Worm (Caenorhabditis elegans) whole organism, L4 larva: ENCODE results near the gene K07F5.16.
A peak's percentile ranks its signal among the peaks of the same experiment; 100 is the strongest.

Source experiments
- T26A8.4 ChIP-seq: fragments of 200-800 bp; sonication (Bioruptor generic); IDR thresholded peaks from 2 replicates; pipeline ENCODE4 v1.3.6; 2022; ENCODE audit warnings: missing genetic modification characterization, missing compliant biosample characterization
- Y5F2A.4 ChIP-seq: fragments of 200-800 bp; sonication (Bioruptor generic); optimal IDR thresholded peaks from 2 replicates; lab custom pipeline; 2018; ENCODE audit warnings: mild to moderate bottlenecking, missing genetic modification characterization, missing compliant biosample characterization
- arid-1 ChIP-seq: fragments of 200-800 bp; sonication (Bioruptor generic); conservative IDR thresholded peaks from 2 replicates; pipeline ENCODE4 v1.3.6; 2022; ENCODE audit warnings: missing genetic modification reagents, missing genetic modification characterization, missing compliant biosample characterization
- ceh-44 ChIP-seq: fragments of 200-800 bp; sonication (Bioruptor generic); IDR thresholded peaks from 2 replicates; pipeline ENCODE4 v1.3.6; 2022; ENCODE audit warnings: missing genetic modification reagents, missing genetic modification characterization, missing compliant biosample characterization
- ces-1 ChIP-seq: fragments of 150-350 bp; sonication (generic microtip); optimal IDR thresholded peaks from 4 replicates; lab custom pipeline; 2014; ENCODE audit warnings: missing biosample characterization, missing genetic modification reagents, missing genetic modification characterization
- ctbp-1 ChIP-seq: fragments of 200-800 bp; sonication (Bioruptor generic); IDR thresholded peaks from 2 replicates; pipeline ENCODE4 v1.3.6; 2022; ENCODE audit warnings: missing genetic modification reagents, missing genetic modification characterization, missing compliant biosample characterization
- daf-16 ChIP-seq, 3 experiments: sonication (generic microtip); optimal IDR thresholded peaks; 2 replicates each; lab custom pipeline; 2016 to 2017; ENCODE audit warnings: missing genetic modification characterization in 3 of 3, missing genetic modification reagents in 3 of 3, mild to moderate bottlenecking in 2 of 3, missing compliant biosample characterization in 2 of 3, missing biosample characterization in 1 of 3, moderate library complexity in 1 of 3
- gei-8 ChIP-seq: fragments of 200-800 bp; sonication (Bioruptor generic); optimal IDR thresholded peaks from 2 replicates; lab custom pipeline; 2018; ENCODE audit warnings: mild to moderate bottlenecking, missing genetic modification characterization, missing compliant biosample characterization
- hif-1 ChIP-seq, 2 experiments: sonication (generic microtip); optimal IDR thresholded peaks; 2 replicates each; lab custom pipeline; 2016 to 2017; ENCODE audit warnings: missing compliant biosample characterization in 2 of 2, missing genetic modification characterization in 2 of 2, missing genetic modification reagents in 2 of 2, missing genotype in 2 of 2, mild to moderate bottlenecking in 1 of 2
- lsy-2 ChIP-seq, 2 experiments: fragments of 150-350 bp in 1 of 2; sonication (generic microtip) in 1 of 2; optimal IDR thresholded peaks; 2 replicates each; lab custom pipeline; 2014 to 2017; ENCODE audit warnings: missing biosample characterization in 2 of 2, missing genetic modification characterization in 2 of 2
- mdl-1 ChIP-seq, 2 experiments: fragments of 150-350 bp in 1 of 2; sonication (generic microtip) in 1 of 2; optimal IDR thresholded peaks; 2 replicates each; lab custom pipeline; 2014 to 2017; ENCODE audit warnings: missing biosample characterization in 2 of 2, missing genetic modification characterization in 2 of 2
- mes-2 ChIP-seq: sonication (generic microtip); optimal IDR thresholded peaks from 2 replicates; lab custom pipeline; 2016; ENCODE audit warnings: missing genotype, mild to moderate bottlenecking, missing genetic modification characterization, missing compliant biosample characterization; ENCODE audit not compliant: poor library complexity, severe bottlenecking
- nhr-102 ChIP-seq: sonication (generic microtip); optimal IDR thresholded peaks from 2 replicates; lab custom pipeline; 2016; ENCODE audit warnings: mild to moderate bottlenecking, missing genetic modification characterization, moderate library complexity, missing compliant biosample characterization
- nhr-48 ChIP-seq: sonication (generic microtip); optimal IDR thresholded peaks from 2 replicates; lab custom pipeline; 2016; ENCODE audit warnings: mild to moderate bottlenecking, missing genetic modification characterization, missing compliant biosample characterization
- nhr-6 ChIP-seq: fragments of 150-350 bp; optimal IDR thresholded peaks from 2 replicates; lab custom pipeline; 2014; ENCODE audit warnings: missing biosample characterization, missing genetic modification characterization
- spr-1 ChIP-seq: sonication (generic microtip); optimal IDR thresholded peaks from 2 replicates; lab custom pipeline; 2016; ENCODE audit warnings: mild to moderate bottlenecking, missing genetic modification characterization, missing compliant biosample characterization

The K07F5.16 gene

ce11 chrIV:9913064-9913463 is 49.1 kb downstream of the K07F5.16 start (continued):
- TF ChIP-seq T26A8.4 (0 out of 2 replicates have a peak, but pooled peaks have one; percentile 35), ctbp-1 (no peak), daf-16 (GFP tag; optimal IDR thresholded peaks at IDR 0.05; lab: Kevin White, UChicago) (no peak), daf-16 (tag; optimal IDR thresholded peaks at IDR 0.05; lab: Kevin White, UChicago) (no peak), nhr-102 (tag; lab: Kevin White, UChicago) (no peak), spr-1 (tag; lab: Kevin White, UChicago) (peak; percentile 36), Y5F2A.4 (GFP tag; lab: Kevin White, UChicago) (no peak), nhr-48 (tag; lab: Kevin White, UChicago) (peak; percentile 19), ceh-44 (GFP tag; lab: Robert Waterston, UW) (no peak), ces-1 (no peak), mdl-1 (tag; optimal IDR thresholded peaks at IDR 0.05; lab: Kevin White, UChicago) (peak in 1 of 2 experiments; percentile 12), gei-8 (GFP tag; lab: Kevin White, UChicago) (no peak), nhr-6 (tag; lab: Kevin White, UChicago) (no peak), mes-2 (tag; lab: Kevin White, UChicago) (no peak), arid-1 (GFP tag; lab: Robert Waterston, UW) (no peak), hif-1 (tag; optimal IDR thresholded peaks at IDR 0.05; lab: Kevin White, UChicago) (no peak), lsy-2 (tag; optimal IDR thresholded peaks at IDR 0.05; lab: Kevin White, UChicago) (no peak)
